Fruit fly (Drosophila melanogaster): ENCODE measurements around the gene Hsp26.

The Hsp26 gene

DNA sequence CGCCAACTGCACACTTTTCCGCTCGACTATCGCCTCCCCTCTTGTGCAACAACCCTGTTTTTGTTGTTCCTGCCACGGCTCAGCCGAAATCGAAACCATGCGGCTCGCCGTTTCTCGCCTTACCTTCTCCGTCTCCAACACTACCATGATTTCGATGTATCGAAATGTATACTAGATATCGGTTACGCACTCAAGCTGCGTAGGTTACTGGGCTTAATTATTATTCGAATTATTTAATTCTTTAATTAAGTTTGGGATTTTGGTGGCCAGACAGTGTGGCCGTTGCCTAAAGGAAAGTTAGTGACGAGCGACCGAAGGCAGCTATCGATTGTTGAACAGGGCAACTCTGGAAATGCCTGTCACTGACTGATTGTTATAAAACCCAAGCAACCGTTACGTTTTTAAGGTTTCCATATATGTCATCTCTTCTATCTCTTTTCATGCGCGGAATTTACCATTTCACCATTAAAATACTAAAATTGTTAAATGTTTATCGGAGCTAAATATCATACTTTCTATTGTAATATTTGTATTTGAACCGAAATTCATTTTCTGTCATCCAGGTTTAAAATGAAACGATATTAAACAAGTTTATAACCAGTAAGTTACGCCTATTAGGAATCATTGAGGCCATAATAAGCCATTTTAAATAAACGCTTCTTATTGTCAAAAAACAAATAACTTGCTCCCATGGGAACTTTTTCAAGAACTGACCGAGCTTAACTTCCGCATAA lies 25.1 kb upstream of the Hsp26 start, which contains the start of gene eIF4E1 (continued):
- TF ChIP-seq BEAF-32 (GFP tag; optimal IDR thresholded peaks at IDR 0.05) (peak; percentile 90), CG34376 (GFP tag; optimal IDR thresholded peaks at IDR 0.05) (no peak), Adf1 (GFP tag; IDR thresholded peaks at IDR 0.05) (0 out of 2 replicates have a peak, but pooled peaks have one; percentile 28), CG10654 (GFP tag; optimal IDR thresholded peaks at IDR 0.05) (no peak), tx (GFP tag; optimal IDR thresholded peaks at IDR 0.05) (no peak), NC2β (GFP tag; optimal IDR thresholded peaks at IDR 0.05) (peak; percentile 7), ash1 (GFP tag; optimal IDR thresholded peaks at IDR 0.05) (no peak), Fer3 (tag; optimal IDR thresholded peaks at IDR 0.05) (no peak), CG10147 (GFP tag; optimal IDR thresholded peaks at IDR 0.05) (peak; percentile 14), mirr (GFP tag; optimal IDR thresholded peaks at IDR 0.05) (no peak), CHES-1-like (GFP tag; optimal IDR thresholded peaks at IDR 0.05) (no peak), CG10565 (GFP tag; optimal IDR thresholded peaks at IDR 0.05) (no peak), CTCF (GFP tag; optimal IDR thresholded peaks at IDR 0.05) (no peak), Aef1 (GFP tag; IDR thresholded peaks at IDR 0.05) (no peak), MESR4 (GFP tag; optimal IDR thresholded peaks at IDR 0.05) (peak; percentile 86), wdn (GFP tag; IDR thresholded peaks at IDR 0.05) (no peak), CG32532 (GFP tag; IDR thresholded peaks at IDR 0.05) (no peak), CG13123 (GFP tag; optimal IDR thresholded peaks at IDR 0.05) (no peak), Hmx (GFP tag; optimal IDR thresholded peaks at IDR 0.05) (no peak), fd102C (GFP tag; optimal IDR thresholded peaks at IDR 0.05) (no peak), CG15479 (GFP tag; optimal IDR thresholded peaks at IDR 0.05) (peak; percentile 73), dysf (GFP tag; IDR thresholded peaks at IDR 0.05) (no peak), p53 (GFP tag; optimal IDR thresholded peaks at IDR 0.05) (no peak), CG1603 (tag; optimal IDR thresholded peaks at IDR 0.05) (peak; percentile 80), CG4404 (GFP tag; IDR thresholded peaks at IDR 0.05) (no peak), CG12769 (tag; optimal IDR thresholded peaks at IDR 0.05) (peak; percentile 18), Nf-YC (tag; optimal IDR thresholded peaks at IDR 0.05) (peak; percentile 47), CG12236 (GFP tag; optimal IDR thresholded peaks at IDR 0.05) (no peak), CG7786 (GFP tag; optimal IDR thresholded peaks at IDR 0.05) (no peak), ewg (GFP tag; optimal IDR thresholded peaks at IDR 0.05) (no peak), nau (GFP tag; optimal IDR thresholded peaks at IDR 0.05) (no peak), Ada2b (GFP tag; IDR thresholded peaks at IDR 0.05) (no peak), CG12299 (tag; optimal IDR thresholded peaks at IDR 0.05) (no peak), CG2202 (tag; optimal IDR thresholded peaks at IDR 0.05) (no peak), CG4424 (GFP tag; optimal IDR thresholded peaks at IDR 0.05) (no peak), CG31441 (GFP tag; IDR thresholded peaks at IDR 0.05) (no peak), rib (GFP tag; IDR thresholded peaks at IDR 0.05) (no peak), Rx (GFP tag; IDR thresholded peaks at IDR 0.05) (no peak), wek (GFP tag; optimal IDR thresholded peaks at IDR 0.05) (no peak), CG4820 (GFP tag; optimal IDR thresholded peaks at IDR 0.05) (no peak), CG17385 (GFP tag; optimal IDR thresholded peaks at IDR 0.05) (no peak), CG3163 (GFP tag; optimal IDR thresholded peaks at IDR 0.05) (no peak), Meics (GFP tag; optimal IDR thresholded peaks at IDR 0.05) (no peak), CG7839 (tag; optimal IDR thresholded peaks at IDR 0.05) (no peak), jigr1 (GFP tag; IDR thresholded peaks at IDR 0.05) (no peak), tgo (GFP tag; IDR thresholded peaks at IDR 0.05) (no peak), ase (GFP tag; IDR thresholded peaks at IDR 0.05) (no peak; the same call in 2 of the 3 replicates), ems (GFP tag; optimal IDR thresholded peaks at IDR 0.05) (peak; percentile 37), lilli (GFP tag; optimal IDR thresholded peaks at IDR 0.05) (peak; percentile 2), NfI (GFP tag; optimal IDR thresholded peaks at IDR 0.05) (peak; percentile 27), pho (GFP tag; optimal IDR thresholded peaks at IDR 0.05) (no peak)
